Fruit fly (Drosophila melanogaster) whole organism, embryonic: Measurements from ENCODE around the gene Obp73a.

Source experiments
- Adf1 ChIP-seq: fragments of 200-800 bp; sonication (Bioruptor generic); IDR thresholded peaks from 2 replicates; pipeline ENCODE4 v1.3.6; 2022; ENCODE audit warnings: missing biosample characterization, missing genetic modification characterization
- Aef1 ChIP-seq: fragments of 200-800 bp; sonication (Bioruptor generic); IDR thresholded peaks from 3 replicates; pipeline ENCODE4 v1.3.6; 2022; ENCODE audit warnings: missing biosample characterization, missing genetic modification characterization
- Awh ChIP-seq: fragments of 200-800 bp; sonication (Bioruptor generic); IDR thresholded peaks from 2 replicates; pipeline ENCODE4, ENCODE4 v1.3.6; 2022; ENCODE audit warnings: missing biosample characterization, missing genetic modification characterization
- BEAF-32 ChIP-seq: fragments of 200-800 bp; sonication (Bioruptor generic); optimal IDR thresholded peaks from 3 replicates; lab custom pipeline; 2017; ENCODE audit warnings: missing biosample characterization, missing genetic modification characterization, mild to moderate bottlenecking, moderate library complexity, missing genetic modification reagents
- C15 ChIP-seq: fragments of 200-800 bp; sonication (Bioruptor generic); IDR thresholded peaks from 3 replicates; pipeline ENCODE4 v1.3.6; 2022; ENCODE audit warnings: missing biosample characterization, missing genetic modification characterization
- CG10565 ChIP-seq: fragments of 200-800 bp; sonication (Bioruptor generic); optimal IDR thresholded peaks from 3 replicates; lab custom pipeline; 2016; ENCODE audit warnings: missing biosample characterization, mild to moderate bottlenecking, missing genetic modification characterization
- CG10979 ChIP-seq: fragments of 200-800 bp; sonication (Bioruptor generic); optimal IDR thresholded peaks from 2 replicates; lab custom pipeline; 2018; ENCODE audit warnings: missing biosample characterization, mild to moderate bottlenecking, missing genetic modification characterization, moderate library complexity
- CG11093 ChIP-seq: fragments of 200-800 bp; sonication (Bioruptor generic); IDR thresholded peaks from 3 replicates; pipeline ENCODE4 v1.3.6; 2022; ENCODE audit warnings: missing biosample characterization, missing genetic modification characterization
- CG11696 ChIP-seq: fragments of 200-800 bp; sonication (Bioruptor generic); IDR thresholded peaks from 2 replicates; pipeline ENCODE4 v1.3.6; 2022; ENCODE audit warnings: missing biosample characterization, missing genetic modification characterization
- CG12744 ChIP-seq: fragments of 200-800 bp; sonication (Bioruptor generic); optimal IDR thresholded peaks from 2 replicates; lab custom pipeline; 2016; ENCODE audit warnings: missing biosample characterization, missing genetic modification characterization
- CG13296 ChIP-seq: fragments of 200-800 bp; sonication (Bioruptor generic); optimal IDR thresholded peaks from 3 replicates; lab custom pipeline; 2018; ENCODE audit warnings: missing biosample characterization, mild to moderate bottlenecking, missing genetic modification characterization
- CG18476 ChIP-seq: fragments of 200-800 bp; sonication (Bioruptor generic); optimal IDR thresholded peaks from 2 replicates; lab custom pipeline; 2016; ENCODE audit warnings: missing biosample characterization, mild to moderate bottlenecking, missing genetic modification characterization
- CG2129 ChIP-seq: fragments of 200-800 bp; sonication (Bioruptor generic); IDR thresholded peaks from 2 replicates; pipeline ENCODE4 v1.3.6; 2022; ENCODE audit warnings: missing biosample characterization, missing genetic modification characterization; ENCODE audit not compliant: partially characterized antibody
- CG30403 ChIP-seq: fragments of 200-800 bp; sonication (Bioruptor generic); optimal IDR thresholded peaks from 3 replicates; lab custom pipeline; 2016; ENCODE audit warnings: missing biosample characterization, missing genetic modification characterization
- CG3407 ChIP-seq: fragments of 200-800 bp; sonication (Bioruptor generic); optimal IDR thresholded peaks from 2 replicates; lab custom pipeline; 2018; ENCODE audit warnings: missing biosample characterization, mild to moderate bottlenecking, missing genetic modification characterization
- CG3726 ChIP-seq: fragments of 200-800 bp; sonication (Bioruptor generic); IDR thresholded peaks from 3 replicates; pipeline ENCODE4, ENCODE4 v1.3.6; 2022; ENCODE audit warnings: missing biosample characterization, missing genetic modification characterization
- CG3995 ChIP-seq: fragments of 200-800 bp; sonication (Bioruptor generic); optimal IDR thresholded peaks from 3 replicates; lab custom pipeline; 2016; ENCODE audit warnings: missing biosample characterization, missing genetic modification characterization
- CG42726 ChIP-seq: fragments of 200-800 bp; sonication (Bioruptor generic); IDR thresholded peaks from 2 replicates; pipeline ENCODE4 v1.3.6; 2022; ENCODE audit warnings: missing biosample characterization, missing genetic modification characterization; ENCODE audit not compliant: partially characterized antibody
- CG4854 ChIP-seq: fragments of 200-800 bp; sonication (Bioruptor generic); optimal IDR thresholded peaks from 2 replicates; lab custom pipeline; 2016; ENCODE audit warnings: missing biosample characterization, missing genetic modification characterization, inconsistent platforms
- CG6791 ChIP-seq: fragments of 200-800 bp; sonication (Bioruptor generic); IDR thresholded peaks from 3 replicates; pipeline ENCODE4 v1.3.6; 2022; ENCODE audit warnings: missing biosample characterization, missing genetic modification characterization; ENCODE audit not compliant: partially characterized antibody
- CG7372 ChIP-seq: fragments of 200-800 bp; sonication (Bioruptor generic); IDR thresholded peaks from 2 replicates; pipeline ENCODE4 v1.3.6; 2022; ENCODE audit warnings: missing biosample characterization, missing genetic modification characterization
- CG8359 ChIP-seq: fragments of 200-800 bp; sonication (Bioruptor generic); optimal IDR thresholded peaks from 2 replicates; lab custom pipeline; 2017; ENCODE audit warnings: missing biosample characterization, mild to moderate bottlenecking, missing genetic modification characterization, borderline replicate concordance
- D19A ChIP-seq: fragments of 200-800 bp; optimal IDR thresholded peaks from 3 replicates; lab custom pipeline; 2019; ENCODE audit warnings: missing biosample characterization, mild to moderate bottlenecking, missing genetic modification characterization, moderate library complexity
- Dbx ChIP-seq: fragments of 200-800 bp; sonication (Bioruptor generic); IDR thresholded peaks from 3 replicates; pipeline ENCODE4 v1.3.6; 2022; ENCODE audit warnings: missing biosample characterization, missing genetic modification characterization
- Dip3 ChIP-seq: fragments of 200-800 bp; sonication (Bioruptor generic); optimal IDR thresholded peaks from 3 replicates; lab custom pipeline; 2016; ENCODE audit warnings: missing biosample characterization, missing genetic modification characterization
- Hr3 ChIP-seq: fragments of 200-800 bp; sonication (Bioruptor generic); optimal IDR thresholded peaks from 3 replicates; lab custom pipeline; 2016; ENCODE audit warnings: missing biosample characterization, missing genetic modification characterization
- NC2α ChIP-seq: fragments of 200-800 bp; sonication (Bioruptor generic); optimal IDR thresholded peaks from 2 replicates; lab custom pipeline; 2016; ENCODE audit warnings: missing biosample characterization, missing genetic modification characterization
- NC2β ChIP-seq: fragments of 200-800 bp; sonication (Bioruptor generic); optimal IDR thresholded peaks from 2 replicates; lab custom pipeline; 2016; ENCODE audit warnings: missing biosample characterization, missing genetic modification characterization
- Nf-YA ChIP-seq: fragments of 200-800 bp; sonication (Bioruptor generic); IDR thresholded peaks from 2 replicates; pipeline ENCODE4 v1.3.6; 2022; ENCODE audit warnings: missing biosample characterization, missing genetic modification characterization
- Ptx1 ChIP-seq: fragments of 200-800 bp; sonication (Bioruptor generic); IDR thresholded peaks from 2 replicates; pipeline ENCODE4 v1.3.6; 2022; ENCODE audit warnings: missing biosample characterization, missing genetic modification characterization
- Ravus ChIP-seq: fragments of 200-800 bp; sonication (Bioruptor generic); IDR thresholded peaks from 2 replicates; pipeline ENCODE4 v1.3.6; 2022; ENCODE audit warnings: missing biosample characterization, missing genetic modification characterization
- Ssrp ChIP-seq: fragments of 200-800 bp; sonication (Bioruptor generic); optimal IDR thresholded peaks from 2 replicates; lab custom pipeline; 2018; ENCODE audit warnings: missing biosample characterization, mild to moderate bottlenecking, missing genetic modification characterization, moderate library complexity
- TFAM ChIP-seq: fragments of 200-800 bp; sonication (Bioruptor generic); optimal IDR thresholded peaks from 2 replicates; lab custom pipeline; 2017; ENCODE audit warnings: missing biosample characterization, missing genetic modification characterization, inconsistent platforms
- ap ChIP-seq: fragments of 200-800 bp; sonication (Bioruptor generic); IDR thresholded peaks from 2 replicates; pipeline ENCODE4 v1.3.6; 2022; ENCODE audit warnings: missing biosample characterization, missing genetic modification characterization
- bsh ChIP-seq, 2 experiments: fragments of 200-800 bp; sonication (Bioruptor generic); optimal IDR thresholded peaks; 2 replicates each; lab custom pipeline; 2017 to 2018; ENCODE audit warnings: mild to moderate bottlenecking in 2 of 2, missing biosample characterization in 2 of 2, missing genetic modification characterization in 2 of 2, moderate library complexity in 1 of 2
- chn ChIP-seq: fragments of 200-800 bp; sonication (Bioruptor generic); optimal IDR thresholded peaks from 2 replicates; lab custom pipeline; 2016; ENCODE audit warnings: missing biosample characterization, missing genetic modification characterization
- croc ChIP-seq: fragments of 200-800 bp; sonication (Bioruptor generic); conservative IDR thresholded peaks from 3 replicates; pipeline ENCODE4 v1.3.6; 2022; ENCODE audit warnings: missing biosample characterization, missing genetic modification characterization
- eve ChIP-seq, 2 experiments: fragments of >200 bp; optimal IDR thresholded peaks; 2 replicates each; lab custom pipeline; 2017; ENCODE audit warnings: missing biosample characterization in 2 of 2, missing genetic modification characterization in 2 of 2
- fd64A ChIP-seq: fragments of 200-800 bp; sonication (Bioruptor generic); optimal IDR thresholded peaks from 3 replicates; lab custom pipeline; 2018; ENCODE audit warnings: missing biosample characterization, mild to moderate bottlenecking, missing genetic modification characterization
- her ChIP-seq: fragments of 200-800 bp; sonication (Bioruptor generic); optimal IDR thresholded peaks from 2 replicates; lab custom pipeline; 2016; ENCODE audit warnings: missing biosample characterization, missing genetic modification characterization
- pb ChIP-seq: fragments of 200-800 bp; sonication (Bioruptor generic); optimal IDR thresholded peaks from 3 replicates; lab custom pipeline; 2016; ENCODE audit warnings: missing biosample characterization, missing genetic modification characterization
- row ChIP-seq: fragments of 200-800 bp; sonication (Bioruptor generic); IDR thresholded peaks from 3 replicates; pipeline ENCODE4 v1.3.6; 2022; ENCODE audit warnings: missing biosample characterization, missing genetic modification characterization
- sc ChIP-seq, 3 experiments: fragments of >200 bp in 2 of 3; fragments of 200-800 bp in 1 of 3; sonication (Bioruptor generic) in 1 of 3; optimal IDR thresholded peaks; 2 replicates in 2 of 3; 3 replicates in 1 of 3; lab custom pipeline; 2017; ENCODE audit warnings: mild to moderate bottlenecking in 1 of 3, missing biosample characterization in 1 of 3, missing genetic modification characterization in 1 of 3, missing genetic modification reagents in 1 of 3
- sim ChIP-seq: fragments of 200-800 bp; sonication (Bioruptor generic); IDR thresholded peaks from 2 replicates; pipeline ENCODE4 v1.3.6; 2022; ENCODE audit warnings: missing biosample characterization, missing genetic modification characterization
- so ChIP-seq: fragments of 200-800 bp; sonication (Bioruptor generic); IDR thresholded peaks from 3 replicates; pipeline ENCODE4 v1.3.6; 2022; ENCODE audit warnings: missing biosample characterization, missing genetic modification characterization
- sr ChIP-seq: fragments of 200-800 bp; sonication (Bioruptor generic); IDR thresholded peaks from 3 replicates; pipeline ENCODE4 v1.3.6; 2022; ENCODE audit warnings: missing biosample characterization, missing genetic modification characterization
- toy ChIP-seq: fragments of 200-800 bp; sonication (Bioruptor generic); IDR thresholded peaks from 2 replicates; pipeline ENCODE4 v1.3.6; 2022; ENCODE audit warnings: missing biosample characterization, missing genetic modification characterization
- unc-4 ChIP-seq: fragments of 200-800 bp; sonication (Bioruptor generic); IDR thresholded peaks from 2 replicates; pipeline ENCODE4 v1.3.6; 2022; ENCODE audit warnings: missing biosample characterization, missing genetic modification characterization; ENCODE audit not compliant: partially characterized antibody

Obp73a gene

DNA sequence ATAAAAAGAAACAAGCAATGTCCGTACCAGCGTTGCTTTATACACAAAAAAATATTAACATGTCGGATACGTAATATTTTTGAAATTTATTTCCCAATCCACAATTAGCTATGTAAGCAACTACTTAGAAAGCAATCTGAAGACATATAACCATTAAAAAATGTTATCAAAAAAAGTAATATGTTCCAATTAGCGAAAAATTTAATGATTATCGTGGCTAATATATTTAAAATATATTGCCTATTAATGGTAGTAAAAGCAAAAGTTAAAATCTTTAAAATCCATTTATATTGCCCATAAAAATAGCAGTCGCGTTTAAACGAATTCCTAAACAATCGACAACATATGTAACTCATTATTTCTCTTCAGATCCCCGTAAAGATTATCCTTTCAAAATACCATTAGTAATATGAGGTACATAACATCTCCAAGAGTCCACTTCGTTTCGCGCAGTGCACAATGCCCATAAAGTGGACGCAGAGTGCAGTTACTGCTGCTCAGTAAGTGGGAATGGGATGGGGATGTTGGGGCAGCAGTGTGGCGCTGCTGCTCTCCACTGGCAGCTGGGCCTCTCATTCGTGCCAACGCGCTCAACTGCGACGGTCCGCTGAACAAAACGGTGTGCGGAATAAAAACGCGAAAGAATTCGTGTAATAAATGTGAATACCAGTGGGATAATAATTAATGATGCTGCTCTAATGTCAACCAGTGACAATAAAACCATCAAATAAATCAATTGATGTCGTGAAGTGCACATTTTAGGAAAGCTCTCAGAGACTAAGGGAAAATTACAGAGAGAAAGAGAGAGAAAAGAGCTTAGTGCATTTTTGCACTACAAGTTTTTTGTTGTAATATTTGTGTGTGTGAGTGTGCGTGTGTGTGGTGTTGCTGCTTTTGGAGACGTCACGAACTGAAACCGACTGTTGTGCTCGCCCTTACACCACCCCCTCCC, 42.2 kb downstream of the Obp73a start (continued):
- TF ChIP-seq pb (GFP tag; lab: Kevin White, UChicago) (no peak), CG12744 (GFP tag; lab: Kevin White, UChicago) (no peak), Nf-YA (GFP tag; lab: Robert Waterston, UW) (no peak), CG4854 (GFP tag; lab: Kevin White, UChicago) (no peak), CG11696 (GFP tag; lab: Robert Waterston, UW) (no peak), CG6791 (no peak), bsh (GFP tag; optimal IDR thresholded peaks at IDR 0.05; lab: Kevin White, UChicago) (peak; percentile 37 to 63), CG3726 (peak; percentile 28; the same call in 1 of the 3 replicates), CG10979 (tag; lab: Kevin White, UChicago) (peak; percentile 47), fd64A (GFP tag; lab: Kevin White, UChicago) (no peak), Ssrp (tag; lab: Kevin White, UChicago) (peak; percentile 37), Hr3 (GFP tag; lab: Kevin White, UChicago) (peak; percentile 29), ap (GFP tag; lab: Robert Waterston, UW) (no peak), CG3407 (GFP tag; lab: Kevin White, UChicago) (peak; percentile 11), croc (GFP tag; lab: Robert Waterston, UW) (0 out of 3 replicates have a peak, but pooled peaks have one; percentile 24), sc (optimal IDR thresholded peaks at IDR 0.05; lab: Kevin White, UChicago) (no peak), sc (GFP tag; optimal IDR thresholded peaks at IDR 0.05; lab: Kevin White, UChicago) (peak; percentile 4), TFAM (GFP tag; lab: Kevin White, UChicago) (no peak), her (GFP tag; lab: Kevin White, UChicago) (no peak), D19A (peak; percentile 16), Dbx (GFP tag; lab: Robert Waterston, UW) (peak; percentile 46; the same call in 1 of the 3 replicates), CG7372 (GFP tag; lab: Robert Waterston, UW) (0 out of 2 replicates have a peak, but pooled peaks have one; percentile 23), eve (GFP tag; optimal IDR thresholded peaks at IDR 0.05; lab: Kevin White, UChicago) (peak in 1 of 2 experiments; percentile 33), row (peak; percentile 55; the same call in 2 of the 3 replicates), NC2β (GFP tag; lab: Kevin White, UChicago) (no peak), so (GFP tag; lab: Robert Waterston, UW) (no peak), Ravus (GFP tag; lab: Robert Waterston, UW) (no peak), CG11093 (GFP tag; lab: Robert Waterston, UW) (no peak), CG3995 (GFP tag; lab: Kevin White, UChicago) (no peak), unc-4 (GFP tag; lab: Robert Waterston, UW) (no peak), CG8359 (no peak), Adf1 (GFP tag; lab: Robert Waterston, UW) (peak; percentile 10; the same call in 1 of the 2 replicates), Ptx1 (GFP tag; lab: Robert Waterston, UW) (peak; percentile 69), CG42726 (GFP tag; lab: Robert Waterston, UW) (no peak), CG10565 (GFP tag; lab: Kevin White, UChicago) (no peak), Aef1 (0 out of 3 replicates have a peak, but pooled peaks have one; percentile 18), CG2129 (GFP tag; lab: Robert Waterston, UW) (no peak), NC2α (no peak), BEAF-32 (GFP tag; lab: Kevin White, UChicago) (no peak), CG30403 (GFP tag; lab: Kevin White, UChicago) (peak; percentile 77), toy (no peak), CG18476 (GFP tag; lab: Kevin White, UChicago) (peak; percentile 47), CG13296 (GFP tag; lab: Kevin White, UChicago) (peak; percentile 35), chn (no peak), C15 (GFP tag; lab: Robert Waterston, UW) (0 out of 3 replicates have a peak, but pooled peaks have one; percentile 13), Awh (peak; percentile 74), sim (GFP tag; lab: Robert Waterston, UW) (no peak), Dip3 (no peak), sr (0 out of 3 replicates have a peak, but pooled peaks have one; percentile 22)
